Worm (Caenorhabditis elegans) whole organism, late embryonic: ENCODE data around the gene D1025.1.

Experiments used
- C38D4.7 ChIP-seq: fragments of 200-800 bp; sonication (Bioruptor generic); optimal IDR thresholded peaks from 2 replicates; lab custom pipeline; 2018; ENCODE audit warnings: mild to moderate bottlenecking, missing genetic modification characterization, moderate library complexity, missing compliant biosample characterization
- F13H6.1 ChIP-seq: sonication (generic microtip); optimal IDR thresholded peaks from 2 replicates; lab custom pipeline; 2016; ENCODE audit warnings: missing genetic modification characterization, missing compliant biosample characterization
- T23F11.4 ChIP-seq: fragments of 200-800 bp; sonication (Bioruptor generic); optimal IDR thresholded peaks from 2 replicates; lab custom pipeline; 2018; ENCODE audit warnings: mild to moderate bottlenecking, missing genetic modification characterization, missing compliant biosample characterization
- ama-1 ChIP-seq: fragments of 150-350 bp; optimal IDR thresholded peaks from 2 replicates; lab custom pipeline; 2014
- ceh-14 ChIP-seq: sonication (generic microtip); optimal IDR thresholded peaks from 2 replicates; lab custom pipeline; 2016; ENCODE audit warnings: missing genotype, missing genetic modification characterization, missing compliant biosample characterization
- elt-2 ChIP-seq: sonication (generic microtip); optimal IDR thresholded peaks from 2 replicates; lab custom pipeline; 2016; ENCODE audit warnings: missing genetic modification reagents, missing genetic modification characterization, missing compliant biosample characterization
- elt-4 ChIP-seq: sonication (generic microtip); optimal IDR thresholded peaks from 2 replicates; lab custom pipeline; 2016; ENCODE audit warnings: missing genetic modification characterization, missing compliant biosample characterization
- hlh-13 ChIP-seq: fragments of 200-800 bp; sonication (Bioruptor generic); optimal IDR thresholded peaks from 2 replicates; lab custom pipeline; 2018; ENCODE audit warnings: mild to moderate bottlenecking, missing genetic modification characterization, missing compliant biosample characterization
- hlh-30 ChIP-seq: sonication (generic microtip); optimal IDR thresholded peaks from 2 replicates; lab custom pipeline; 2017; ENCODE audit warnings: antibody characterized with exemption, missing genetic modification characterization, missing compliant biosample characterization; ENCODE audit not compliant: insufficient read depth
- nfya-1 ChIP-seq: sonication (generic microtip); optimal IDR thresholded peaks from 2 replicates; lab custom pipeline; 2017; ENCODE audit warnings: missing genetic modification characterization, mild to moderate bottlenecking, missing compliant biosample characterization, antibody characterized with exemption, moderate library complexity
- nhr-11 ChIP-seq: fragments of 150-350 bp; optimal IDR thresholded peaks from 2 replicates; lab custom pipeline; 2014; ENCODE audit warnings: missing biosample characterization, missing genetic modification characterization
- sox-2 ChIP-seq: fragments of 200-800 bp; sonication (Bioruptor generic); IDR thresholded peaks from 2 replicates; pipeline ENCODE4 v1.3.6; 2022; ENCODE audit warnings: missing genetic modification reagents, missing genetic modification characterization, missing compliant biosample characterization

DNA sequence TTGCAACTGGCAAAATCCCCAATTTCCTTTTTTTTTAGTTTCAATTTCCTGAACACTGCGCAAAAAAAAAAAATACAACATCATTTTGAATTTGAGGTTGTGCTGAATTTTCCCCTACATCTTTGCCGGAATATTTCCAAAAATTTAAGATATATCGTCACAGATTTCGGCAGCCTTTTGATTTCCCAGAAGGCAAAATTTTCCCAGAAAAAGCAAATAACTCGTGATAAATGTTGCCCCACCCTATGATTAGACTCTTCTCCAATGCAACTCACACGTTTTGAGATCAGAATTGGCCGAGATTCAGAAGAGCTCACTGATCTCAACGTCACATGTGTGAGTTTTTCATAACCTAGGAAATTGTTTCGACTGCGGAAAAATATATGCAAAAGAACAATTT, 28.1 kb upstream of the D1025.1 start:
- TF ChIP-seq hlh-13 = no peak
- TF ChIP-seq hlh-30 (tag; lab: Kevin White, UChicago) = no peak
- TF ChIP-seq ama-1 = no peak
- TF ChIP-seq T23F11.4 = no peak
- no peak for TF ChIP-seq C38D4.7
- TF ChIP-seq ceh-14 = no peak
- TF ChIP-seq elt-2 (tag; lab: Kevin White, UChicago) = no peak
- no peak for TF ChIP-seq nfya-1 (tag; lab: Kevin White, UChicago)
- no peak for TF ChIP-seq F13H6.1 (tag; lab: Kevin White, UChicago)
- no peak for TF ChIP-seq nhr-11 (tag; lab: Kevin White, UChicago)
- no peak for TF ChIP-seq elt-4
- TF ChIP-seq sox-2 (GFP tag; lab: Robert Waterston, UW) = no peak
